Fruit fly (Drosophila melanogaster) whole organism, prepupa: ENCODE results near the gene CG34260.

Experiments used
- Blimp-1 ChIP-seq: fragments of 200-800 bp; sonication (Bioruptor generic); optimal IDR thresholded peaks from 3 replicates; lab custom pipeline; 2017; ENCODE audit warnings: missing biosample characterization, missing genetic modification characterization, mild to moderate bottlenecking, moderate library complexity, missing genetic modification reagents
- CG11294 ChIP-seq: fragments of 200-800 bp; sonication (Bioruptor generic); IDR thresholded peaks from 2 replicates; pipeline ENCODE4 v1.3.6; 2022; ENCODE audit warnings: missing biosample characterization, missing genetic modification characterization
- CG3919 ChIP-seq: fragments of 200-800 bp; sonication (Bioruptor generic); optimal IDR thresholded peaks from 3 replicates; lab custom pipeline; 2016; ENCODE audit warnings: missing biosample characterization, missing genetic modification characterization
- CG6854 ChIP-seq: fragments of 200-800 bp; sonication (Bioruptor generic); optimal IDR thresholded peaks from 2 replicates; lab custom pipeline; 2017; ENCODE audit warnings: missing biosample characterization, mild to moderate bottlenecking, missing genetic modification characterization
- CG8119 ChIP-seq: fragments of 200-800 bp; sonication (Bioruptor generic); IDR thresholded peaks from 3 replicates; pipeline ENCODE4 v1.3.6; 2022; ENCODE audit warnings: missing biosample characterization, missing genetic modification characterization
- achi ChIP-seq: fragments of 200-800 bp; sonication (Bioruptor generic); optimal IDR thresholded peaks from 3 replicates; lab custom pipeline; 2016; ENCODE audit warnings: missing biosample characterization, missing genetic modification characterization
- cyc ChIP-seq: fragments of 200-800 bp; sonication (Bioruptor generic); optimal IDR thresholded peaks from 3 replicates; lab custom pipeline; 2016; ENCODE audit warnings: missing biosample characterization, missing genetic modification characterization
- esn ChIP-seq: fragments of 200-800 bp; sonication (Bioruptor generic); optimal IDR thresholded peaks from 2 replicates; lab custom pipeline; 2016; ENCODE audit warnings: missing biosample characterization, mild to moderate bottlenecking, missing genetic modification characterization, moderate library complexity
- svp ChIP-seq: fragments of 200-800 bp; sonication (Bioruptor generic); peaks from one replicate; lab custom pipeline; 2016; ENCODE audit warnings: missing biosample characterization, missing genetic modification characterization
- topi ChIP-seq: fragments of 200-800 bp; sonication (Bioruptor generic); optimal IDR thresholded peaks from 3 replicates; lab custom pipeline; 2016; ENCODE audit warnings: missing biosample characterization, missing genetic modification characterization

- TF ChIP-seq esn (no peak), Blimp-1 (GFP tag; lab: Kevin White, UChicago) (no peak), cyc (GFP tag; lab: Kevin White, UChicago) (no peak), CG3919 (GFP tag; lab: Kevin White, UChicago) (no peak), CG11294 (GFP tag; lab: Robert Waterston, UW) (no peak), topi (GFP tag; lab: Kevin White, UChicago) (no peak), svp (GFP tag; lab: Kevin White, UChicago) (no peak), CG6854 (no peak), CG8119 (no peak), achi (GFP tag; lab: Kevin White, UChicago) (no peak)
Measured at dm6 chr3L:20748577-20748976, 34.7 kb downstream of the CG34260 start.
